Fruit fly (Drosophila melanogaster): ENCODE results near the gene CG18675.

The CG18675 gene

dm6 chr3L:4209078-4209477 is 35.4 kb downstream of the CG18675 start, which contains the start of gene Cpr64Aa:
TSS of gene Cpr64Aa (minus strand) at chr3L:4209178.
- no peak for TF ChIP-seq Smox (GFP tag; optimal IDR thresholded peaks at IDR 0.05)
- 0 out of 3 replicates have a peak, but pooled peaks have one; percentile 37 for TF ChIP-seq eg (GFP tag; IDR thresholded peaks at IDR 0.05)

- TF ChIP-seq CG34406 (GFP tag; optimal IDR thresholded peaks at IDR 0.05) (no peak), CG6276 (GFP tag; optimal IDR thresholded peaks at IDR 0.05) (peak; percentile 40), Hr4 (GFP tag; optimal IDR thresholded peaks at IDR 0.05) (no peak), CG6163 (GFP tag; IDR thresholded peaks at IDR 0.05) (peak; percentile 41; the same call in 2 of the 3 replicates), Sox14 (GFP tag; optimal IDR thresholded peaks at IDR 0.05) (no peak), achi (GFP tag; optimal IDR thresholded peaks at IDR 0.05) (no peak), CG11294 (GFP tag; IDR thresholded peaks at IDR 0.05) (peak; percentile 67), fd59A (GFP tag; optimal IDR thresholded peaks at IDR 0.05) (no peak), eg (GFP tag; IDR thresholded peaks at IDR 0.05) (peak; percentile 85), Eip93F (GFP tag; optimal IDR thresholded peaks at IDR 0.05) (no peak), CG3919 (GFP tag; optimal IDR thresholded peaks at IDR 0.05) (peak; percentile 36), Gug (GFP tag; IDR thresholded peaks at IDR 0.05) (peak; percentile 47)
Measured at dm6 chr3L:4209731-4210130, 36.0 kb downstream of the CG18675 start.

dm6 chr3L:4211440-4211839 is 37.8 kb downstream of the CG18675 start, which contains the start of gene Cpr64Ab:
TSS of gene Cpr64Ab (minus strand) at chr3L:4211540.
- TF ChIP-seq CG8119 (GFP tag; IDR thresholded peaks at IDR 0.05) = no peak
- TF ChIP-seq CG7368 (GFP tag; optimal IDR thresholded peaks at IDR 0.05) = no peak
- no peak for TF ChIP-seq ss (GFP tag; optimal IDR thresholded peaks at IDR 0.05)

- no peak for TF ChIP-seq cyc (GFP tag; optimal IDR thresholded peaks at IDR 0.05)
Measured at dm6 chr3L:4212815-4213214, 39.1 kb downstream of the CG18675 start, which contains the start of gene Cpr64Ac. TSS of gene Cpr64Ac (minus strand) at chr3L:4212915.

dm6 chr3L:4215079-4215478 is 41.4 kb downstream of the CG18675 start, which contains the start of gene Cpr64Ad:
TSS of gene Cpr64Ad (plus strand) at chr3L:4215379.
- no peak for TF ChIP-seq dac (GFP tag; optimal IDR thresholded peaks at IDR 0.05)
- TF ChIP-seq CG6163 (GFP tag; IDR thresholded peaks at IDR 0.05) = 0 out of 3 replicates have a peak, but pooled peaks have one; percentile 10

dm6 chr3L:4219291-4220228 is 45.9 kb downstream of the CG18675 start:
- TF ChIP-seq eg (GFP tag; IDR thresholded peaks at IDR 0.05) (peak; percentile 42; the same call in 1 of the 3 replicates), CG6163 (GFP tag; IDR thresholded peaks at IDR 0.05) (peak; percentile 62), dac (GFP tag; optimal IDR thresholded peaks at IDR 0.05) (no peak), CG6808 (GFP tag; optimal IDR thresholded peaks at IDR 0.05) (no peak), ss (GFP tag; optimal IDR thresholded peaks at IDR 0.05) (no peak), fkh (GFP tag; optimal IDR thresholded peaks at IDR 0.05) (peak; percentile 63), CG10631 (GFP tag; optimal IDR thresholded peaks at IDR 0.05) (no peak), spab (GFP tag; optimal IDR thresholded peaks at IDR 0.05) (no peak), Eip78C (GFP tag) (peak; percentile 48), Lpt (GFP tag; optimal IDR thresholded peaks at IDR 0.05) (no peak), svp (GFP tag) (peak; percentile 70), Met (GFP tag; optimal IDR thresholded peaks at IDR 0.05) (no peak), CG8632 (GFP tag; optimal IDR thresholded peaks at IDR 0.05) (no peak), Blimp-1 (GFP tag; optimal IDR thresholded peaks at IDR 0.05) (no peak), CG8119 (GFP tag; IDR thresholded peaks at IDR 0.05) (no peak), CG6792 (GFP tag; optimal IDR thresholded peaks at IDR 0.05) (no peak), CG6276 (GFP tag; optimal IDR thresholded peaks at IDR 0.05) (peak; percentile 1)
